Worm (Caenorhabditis elegans) whole organism, L4 larva: Measurements from ENCODE around the gene srh-213.

ENCODE experiments used
- D1046.2 ChIP-seq: fragments of 200-800 bp; sonication (Bioruptor generic); IDR thresholded peaks from 2 replicates; pipeline ENCODE4 v1.3.6; 2022; ENCODE audit warnings: missing genetic modification characterization, missing compliant biosample characterization
- F26F4.8 ChIP-seq: fragments of 200-800 bp; sonication (Bioruptor generic); conservative IDR thresholded peaks from 2 replicates; pipeline ENCODE4 v1.3.6; 2022; ENCODE audit warnings: missing genetic modification characterization, missing compliant biosample characterization
- F37D6.2 ChIP-seq: sonication (generic microtip); optimal IDR thresholded peaks from 2 replicates; lab custom pipeline; 2016; ENCODE audit warnings: mild to moderate bottlenecking, missing genetic modification characterization, missing compliant biosample characterization
- F44E2.7 ChIP-seq: fragments of 200-800 bp; sonication (Bioruptor generic); IDR thresholded peaks from 2 replicates; pipeline ENCODE4 v2.1.2; 2022; ENCODE audit warnings: missing genetic modification characterization, missing compliant biosample characterization
- F49E8.2 ChIP-seq: sonication (generic microtip); optimal IDR thresholded peaks from 2 replicates; lab custom pipeline; 2016; ENCODE audit warnings: missing compliant biosample characterization, mild to moderate bottlenecking, missing genetic modification characterization, borderline replicate concordance
- T26A8.4 ChIP-seq: fragments of 200-800 bp; sonication (Bioruptor generic); IDR thresholded peaks from 2 replicates; pipeline ENCODE4 v1.3.6; 2022; ENCODE audit warnings: missing genetic modification characterization, missing compliant biosample characterization
- Y48G9A.11 ChIP-seq: fragments of 200-800 bp; sonication (Bioruptor generic); IDR thresholded peaks from 2 replicates; pipeline ENCODE4 v1.3.6; 2022; ENCODE audit warnings: missing genetic modification reagents, missing genetic modification characterization, missing compliant biosample characterization
- Y5F2A.4 ChIP-seq: fragments of 200-800 bp; sonication (Bioruptor generic); optimal IDR thresholded peaks from 2 replicates; lab custom pipeline; 2018; ENCODE audit warnings: mild to moderate bottlenecking, missing genetic modification characterization, missing compliant biosample characterization
- aha-1 ChIP-seq: fragments of 150-350 bp; peaks from one replicate; lab custom pipeline; 2014; ENCODE audit warnings: missing biosample characterization, missing genetic modification characterization
- ama-1 ChIP-seq: fragments of 150-350 bp; optimal IDR thresholded peaks from 2 replicates; lab custom pipeline; 2014; ENCODE audit warnings: inconsistent platforms, mixed read lengths
- ceh-82 ChIP-seq: sonication (generic microtip); optimal IDR thresholded peaks from 2 replicates; lab custom pipeline; 2017; ENCODE audit warnings: missing biosample characterization, missing genetic modification characterization
- ces-1 ChIP-seq: fragments of 150-350 bp; sonication (generic microtip); optimal IDR thresholded peaks from 4 replicates; lab custom pipeline; 2014; ENCODE audit warnings: missing biosample characterization, missing genetic modification reagents, missing genetic modification characterization
- cey-2 ChIP-seq: sonication (generic microtip); optimal IDR thresholded peaks from 3 replicates; lab custom pipeline; 2017; ENCODE audit warnings: missing genetic modification characterization, mild to moderate bottlenecking, missing compliant biosample characterization, antibody characterized with exemption, borderline replicate concordance; ENCODE audit not compliant: insufficient read depth
- daf-19 ChIP-seq: fragments of 200-800 bp; sonication (Bioruptor generic); conservative IDR thresholded peaks from 2 replicates; pipeline ENCODE4 v1.3.6; 2022; ENCODE audit warnings: missing genetic modification characterization, missing compliant biosample characterization
- dmd-6 ChIP-seq: fragments of 200-800 bp; sonication (Bioruptor generic); IDR thresholded peaks from 2 replicates; pipeline ENCODE4 v1.3.6; 2022; ENCODE audit warnings: missing genetic modification reagents, missing genetic modification characterization, missing compliant biosample characterization
- dmd-9 ChIP-seq: fragments of 200-800 bp; sonication (Bioruptor generic); IDR thresholded peaks from 2 replicates; pipeline ENCODE4 v1.3.6; 2022; ENCODE audit warnings: missing genetic modification reagents, missing genetic modification characterization, missing compliant biosample characterization
- fkh-10 ChIP-seq: fragments of 150-350 bp; optimal IDR thresholded peaks from 2 replicates; lab custom pipeline; 2014; ENCODE audit warnings: missing biosample characterization, missing genetic modification reagents, missing genetic modification characterization
- fos-1 ChIP-seq: fragments of 150-350 bp; optimal IDR thresholded peaks from 2 replicates; lab custom pipeline; 2014; ENCODE audit warnings: missing biosample characterization, missing genetic modification characterization
- hlh-30 ChIP-seq: sonication (generic microtip); optimal IDR thresholded peaks from 2 replicates; lab custom pipeline; 2017; ENCODE audit warnings: antibody characterized with exemption, mild to moderate bottlenecking, missing genetic modification characterization, missing compliant biosample characterization; ENCODE audit not compliant: insufficient read depth
- lim-7 ChIP-seq: fragments of 200-800 bp; sonication (Bioruptor generic); IDR thresholded peaks from 2 replicates; pipeline ENCODE4 v1.3.6; 2022; ENCODE audit warnings: missing genetic modification characterization, missing compliant biosample characterization
- lin-1 ChIP-seq: fragments of 200-800 bp; sonication (Bioruptor generic); IDR thresholded peaks from 2 replicates; pipeline ENCODE4 v1.3.6; 2022; ENCODE audit warnings: missing genetic modification reagents, missing genetic modification characterization, missing compliant biosample characterization
- lir-3 ChIP-seq: sonication (generic microtip); optimal IDR thresholded peaks from 2 replicates; lab custom pipeline; 2016; ENCODE audit warnings: mild to moderate bottlenecking, missing genetic modification characterization, missing compliant biosample characterization
- mdl-1 ChIP-seq, 2 experiments: fragments of 150-350 bp in 1 of 2; sonication (generic microtip) in 1 of 2; optimal IDR thresholded peaks; 2 replicates each; lab custom pipeline; 2014 to 2017; ENCODE audit warnings: missing biosample characterization in 2 of 2, missing genetic modification characterization in 2 of 2
- mxl-3 ChIP-seq: fragments of 200-800 bp; sonication (Bioruptor generic); optimal IDR thresholded peaks from 2 replicates; lab custom pipeline; 2018; ENCODE audit warnings: mild to moderate bottlenecking, missing genetic modification characterization, missing compliant biosample characterization
- nhr-102 ChIP-seq: sonication (generic microtip); optimal IDR thresholded peaks from 2 replicates; lab custom pipeline; 2016; ENCODE audit warnings: mild to moderate bottlenecking, missing genetic modification characterization, moderate library complexity, missing compliant biosample characterization
- nhr-11 ChIP-seq: fragments of 150-350 bp; optimal IDR thresholded peaks from 2 replicates; lab custom pipeline; 2014; ENCODE audit warnings: missing biosample characterization, missing genetic modification characterization
- nhr-28 ChIP-seq: fragments of 150-350 bp; optimal IDR thresholded peaks from 2 replicates; lab custom pipeline; 2014; ENCODE audit warnings: missing biosample characterization, missing genetic modification characterization
- nhr-6 ChIP-seq: fragments of 150-350 bp; optimal IDR thresholded peaks from 2 replicates; lab custom pipeline; 2014; ENCODE audit warnings: missing biosample characterization, missing genetic modification characterization
- pha-4 ChIP-seq, 2 experiments: fragments of 150-350 bp in 1 of 2; fragments of 200-800 bp in 1 of 2; sonication (Bioruptor generic) in 1 of 2; IDR thresholded peaks in 1 of 2; optimal IDR thresholded peaks in 1 of 2; 2 replicates each; pipeline versions ENCODE4 v1.3.6 to Lab custom; 2014 to 2022; ENCODE audit warnings: missing genetic modification characterization in 2 of 2, missing genetic modification reagents in 2 of 2, missing biosample characterization in 1 of 2, missing compliant biosample characterization in 1 of 2
- set-16 ChIP-seq: fragments of 200-800 bp; sonication (Bioruptor generic); IDR thresholded peaks from 2 replicates; pipeline ENCODE4 v1.3.6; 2022; ENCODE audit warnings: missing genetic modification reagents, missing genetic modification characterization, missing compliant biosample characterization
- snpc-1.2 ChIP-seq: fragments of 200-800 bp; sonication (Bioruptor generic); IDR thresholded peaks from 2 replicates; pipeline ENCODE4 v1.3.6; 2022; ENCODE audit warnings: missing genetic modification reagents, missing genetic modification characterization, missing compliant biosample characterization
- spr-1 ChIP-seq: sonication (generic microtip); optimal IDR thresholded peaks from 2 replicates; lab custom pipeline; 2016; ENCODE audit warnings: mild to moderate bottlenecking, missing genetic modification characterization, missing compliant biosample characterization
- tra-1 ChIP-seq: fragments of 200-800 bp; sonication (Bioruptor generic); IDR thresholded peaks from 2 replicates; pipeline ENCODE4 v1.3.6; 2022; ENCODE audit warnings: missing genetic modification reagents, missing genetic modification characterization, missing compliant biosample characterization
- unc-62 ChIP-seq, 3 experiments: fragments of 150-350 bp in 1 of 3; sonication (generic microtip); optimal IDR thresholded peaks in 2 of 3; peaks in 1 of 3; 1 replicate in 1 of 3; 2 replicates in 2 of 3; lab custom pipeline; 2014 to 2017; ENCODE audit warnings: missing biosample characterization in 3 of 3, missing genetic modification characterization in 3 of 3, missing genetic modification reagents in 3 of 3, missing genotype in 1 of 3
- zip-11 ChIP-seq: fragments of 200-800 bp; sonication (Bioruptor generic); IDR thresholded peaks from 2 replicates; pipeline ENCODE4 v1.3.6; 2022; ENCODE audit warnings: missing genetic modification characterization, missing compliant biosample characterization
- ztf-11 ChIP-seq: fragments of 150-350 bp; optimal IDR thresholded peaks from 2 replicates; lab custom pipeline; 2014; ENCODE audit warnings: missing biosample characterization, missing genetic modification characterization
- ztf-7 ChIP-seq: fragments of 150-350 bp; optimal IDR thresholded peaks from 2 replicates; lab custom pipeline; 2014; ENCODE audit warnings: missing biosample characterization, missing genetic modification characterization

The srh-213 gene

DNA sequence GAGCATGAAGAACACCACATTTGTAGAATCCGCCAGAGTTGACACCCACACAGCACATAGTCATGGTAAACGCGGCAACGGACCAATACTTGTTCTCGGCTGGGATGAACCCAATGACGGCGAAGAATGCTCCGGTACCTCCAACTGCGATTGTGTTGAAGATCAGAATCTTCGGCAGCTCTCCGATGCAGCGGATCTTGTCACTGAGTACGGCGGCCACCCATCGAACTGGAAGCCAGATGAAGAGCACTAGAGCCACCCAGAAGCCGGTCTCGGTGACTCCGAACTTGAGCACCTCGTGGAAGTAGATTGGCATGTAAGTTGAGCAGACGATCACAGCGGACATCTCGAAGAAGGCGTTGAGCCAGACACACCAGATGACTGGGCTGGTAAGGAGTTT, 18.2 kb upstream of the srh-213 start:
- TF ChIP-seq dmd-9 (GFP tag; lab: Robert Waterston, UW) (no peak), F49E8.2 (no peak), unc-62 (GFP tag; optimal IDR thresholded peaks at IDR 0.05 in 1 of 2; lab: Kevin White, UChicago) (peak in 1 of 2 experiments; percentile 13), unc-62 (tag; optimal IDR thresholded peaks at IDR 0.05; lab: Kevin White, UChicago) (no peak), T26A8.4 (no peak), mxl-3 (no peak), cey-2 (tag; lab: Kevin White, UChicago) (no peak), set-16 (peak; percentile 61), fkh-10 (no peak), Y5F2A.4 (no peak), zip-11 (GFP tag; lab: Robert Waterston, UW) (no peak), aha-1 (tag; lab: Kevin White, UChicago) (no peak), lim-7 (no peak)
- TF ChIP-seq, all 104 proteins: peak for 2

DNA sequence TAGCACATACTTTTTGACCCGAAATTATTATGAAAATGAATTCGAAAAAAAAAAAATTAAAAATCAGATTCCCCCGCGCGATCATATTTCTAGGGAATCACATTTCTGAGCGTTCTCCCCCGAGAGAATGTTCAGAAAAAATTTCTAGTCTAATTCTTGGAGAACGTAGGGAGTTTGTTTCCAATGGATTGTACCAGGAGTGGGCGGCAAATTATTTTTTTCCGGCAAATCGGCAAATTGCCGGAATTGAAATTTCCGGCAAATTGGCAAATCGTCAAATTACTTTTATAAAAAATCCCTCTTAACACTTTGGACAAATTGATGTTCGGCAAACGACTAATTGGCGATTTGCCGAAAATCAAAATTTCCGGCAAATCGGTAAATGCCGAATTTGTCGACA, 16.8 kb upstream of the srh-213 start, which contains the start of gene T22F3.10:
Gene T22F3.10 (minus strand): TSS at position 101 of the 400 bp plus-strand sequence.
- no peak for TF ChIP-seq lir-3 (tag; lab: Kevin White, UChicago)

- TF ChIP-seq lim-7 (no peak), ztf-11 (tag; lab: Kevin White, UChicago) (no peak), dmd-6 (GFP tag; lab: Robert Waterston, UW) (peak; percentile 64), F26F4.8 (GFP tag; lab: Robert Waterston, UW) (no peak), mxl-3 (peak; percentile 81), daf-19 (no peak), mdl-1 (tag; optimal IDR thresholded peaks at IDR 0.05; lab: Kevin White, UChicago) (peak in 1 of 2 experiments; percentile 40), nhr-28 (tag; lab: Kevin White, UChicago) (peak; percentile 93), hlh-30 (tag; lab: Kevin White, UChicago) (peak; percentile 35)
Observed at ce11 chrV:3610709-3611108, 15.9 kb upstream of the srh-213 start.

DNA sequence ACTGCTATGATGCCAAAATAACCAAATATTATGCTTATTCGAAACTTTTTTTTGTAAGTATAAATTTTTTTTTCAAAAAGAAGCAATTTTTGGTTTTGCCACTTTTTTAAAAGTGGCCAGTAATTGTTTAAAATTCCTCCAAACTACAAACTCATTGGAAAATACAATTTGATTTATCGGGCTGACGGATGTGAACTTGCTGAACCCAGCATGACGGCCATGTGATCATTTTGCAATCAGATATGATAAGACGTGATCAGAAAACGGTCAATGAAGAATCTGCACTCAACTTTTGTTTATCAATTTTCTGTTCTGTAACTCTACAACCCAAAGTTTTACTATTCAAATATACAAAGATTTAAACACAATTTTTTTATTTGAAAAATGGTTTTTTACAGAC, 11.6 kb upstream of the srh-213 start:
- TF ChIP-seq hlh-30 (tag; lab: Kevin White, UChicago) (peak; percentile 7), F44E2.7 (GFP tag; lab: Robert Waterston, UW) (no peak), nhr-28 (tag; lab: Kevin White, UChicago) (peak; percentile 80), ama-1 (lab: Kevin White, UChicago) (no peak)
- TF ChIP-seq, all 104 proteins: peak for 2

DNA sequence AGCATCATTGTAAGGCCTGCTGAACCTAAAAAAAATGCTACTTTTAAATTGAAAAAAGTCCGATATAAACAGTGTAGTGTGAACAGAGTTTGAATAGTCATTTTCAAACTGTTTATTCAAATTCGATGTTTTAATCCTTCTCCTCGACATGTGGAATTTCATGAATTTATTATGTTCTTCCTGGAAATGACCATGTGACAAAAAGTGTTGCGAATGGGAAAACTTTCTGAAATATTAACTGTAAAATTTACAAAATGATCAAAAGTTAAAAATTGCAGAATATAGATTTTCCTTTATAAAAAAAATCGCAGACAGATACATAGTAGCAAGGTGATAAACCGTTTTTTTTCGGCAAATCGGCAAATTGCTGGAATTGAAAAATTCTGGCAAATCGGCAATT, 10.5 kb upstream of the srh-213 start, which contains the start of gene T22F3.8:
Gene T22F3.8 (minus strand): TSS at position 101 of the 400 bp plus-strand sequence.
- TF ChIP-seq nhr-11 (tag; lab: Kevin White, UChicago), result no peak
- no peak for TF ChIP-seq F37D6.2 (tag; lab: Kevin White, UChicago)
- no peak for TF ChIP-seq fos-1
- no peak for TF ChIP-seq Y48G9A.11 (GFP tag; lab: Robert Waterston, UW)
- no peak for TF ChIP-seq lin-1
- no peak for TF ChIP-seq D1046.2 (GFP tag; lab: Robert Waterston, UW)
- TF ChIP-seq ztf-7 (tag; lab: Kevin White, UChicago), result no peak
- no peak for TF ChIP-seq pha-4 (GFP tag; IDR thresholded peaks at IDR 0.05; lab: Robert Waterston, UW)
- TF ChIP-seq pha-4 (tag; optimal IDR thresholded peaks at IDR 0.05; lab: Kevin White, UChicago), result no peak
- TF ChIP-seq Y5F2A.4, result no peak
- TF ChIP-seq ces-1, result no peak
- TF ChIP-seq tra-1 (GFP tag; lab: Robert Waterston, UW), result no peak
- TF ChIP-seq nhr-102 (tag; lab: Kevin White, UChicago), result no peak
- TF ChIP-seq nhr-6, result no peak
- no peak for TF ChIP-seq ceh-82 (tag; lab: Kevin White, UChicago)
- no peak for TF ChIP-seq spr-1
- TF ChIP-seq snpc-1.2 (GFP tag; lab: Robert Waterston, UW), result no peak
